Fruit fly (Drosophila melanogaster): ENCODE data around the gene TwdlG.
A peak's percentile ranks its signal among the peaks of the same experiment; 100 is the strongest.

The TwdlG gene

DNA sequence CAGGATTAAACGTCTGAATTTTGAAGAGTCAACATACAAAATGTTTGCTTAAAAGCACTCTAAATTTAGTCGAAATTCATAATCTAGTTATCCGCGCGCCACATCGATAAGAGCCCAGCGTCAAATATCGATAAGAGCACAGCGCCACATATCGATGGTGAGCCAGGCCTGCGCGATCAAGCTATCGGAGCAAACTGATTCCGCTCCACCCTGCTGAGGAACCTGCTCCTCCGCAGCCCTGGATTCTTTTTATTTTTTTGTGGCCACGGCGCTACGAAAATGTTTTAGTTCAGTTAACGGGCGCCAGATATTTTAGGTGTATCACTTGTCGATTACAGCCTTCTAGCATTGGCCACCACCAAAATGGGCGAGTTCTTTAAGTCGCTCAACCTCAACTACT, 30.4 kb downstream of the TwdlG start (continued):
- TF ChIP-seq Spps (tag; optimal IDR thresholded peaks at IDR 0.05) (no peak), Bgb (GFP tag; IDR thresholded peaks at IDR 0.05; ENCODE audit: partially characterized antibody) (peak; percentile 100), gcm2 (GFP tag; optimal IDR thresholded peaks at IDR 0.05) (no peak), CG4360 (GFP tag; IDR thresholded peaks at IDR 0.05) (no peak), CG7786 (GFP tag; optimal IDR thresholded peaks at IDR 0.05) (peak; percentile 36), CG6854 (GFP tag; optimal IDR thresholded peaks at IDR 0.05) (no peak), CG4730 (GFP tag; IDR thresholded peaks at IDR 0.05) (no peak), dimm (GFP tag; IDR thresholded peaks at IDR 0.05) (no peak), Camta (GFP tag; optimal IDR thresholded peaks at IDR 0.05) (peak; percentile 14), CG8281 (tag; optimal IDR thresholded peaks at IDR 0.05) (no peak), gem (tag; optimal IDR thresholded peaks at IDR 0.05) (no peak), CG15011 (GFP tag; optimal IDR thresholded peaks at IDR 0.05) (no peak), chn (GFP tag; optimal IDR thresholded peaks at IDR 0.05) (peak; percentile 25), nom (GFP tag; optimal IDR thresholded peaks at IDR 0.05) (no peak), fd3F (GFP tag; optimal IDR thresholded peaks at IDR 0.05) (no peak), CG9215 (GFP tag; IDR thresholded peaks at IDR 0.05) (no peak), HmgD (GFP tag; optimal IDR thresholded peaks at IDR 0.05) (peak; percentile 86), CG13123 (GFP tag; optimal IDR thresholded peaks at IDR 0.05) (no peak), Atf3 (GFP tag; optimal IDR thresholded peaks at IDR 0.05) (no peak), Mad (GFP tag; optimal IDR thresholded peaks at IDR 0.05) (peak; percentile 31), Fer3 (tag; optimal IDR thresholded peaks at IDR 0.05) (peak; percentile 39), CG6654 (GFP tag; optimal IDR thresholded peaks at IDR 0.05) (no peak), NfI (GFP tag; optimal IDR thresholded peaks at IDR 0.05) (no peak), CG31388 (GFP tag; optimal IDR thresholded peaks at IDR 0.05) (no peak), ab (GFP tag; optimal IDR thresholded peaks at IDR 0.05) (no peak), Myb (GFP tag; optimal IDR thresholded peaks at IDR 0.05) (peak; percentile 65), CG30403 (GFP tag; optimal IDR thresholded peaks at IDR 0.05) (peak; percentile 25), nmo (GFP tag; optimal IDR thresholded peaks at IDR 0.05) (peak; percentile 53), MBD-R2 (GFP tag; IDR thresholded peaks at IDR 0.05) (peak; percentile 93), Mes4 (GFP tag; optimal IDR thresholded peaks at IDR 0.05) (peak; percentile 32), NK7.1 (GFP tag; optimal IDR thresholded peaks at IDR 0.05) (peak; percentile 18), Bdp1 (GFP tag; optimal IDR thresholded peaks at IDR 0.05) (no peak), HmgZ (tag; optimal IDR thresholded peaks at IDR 0.05) (peak; percentile 74), CG2202 (tag; optimal IDR thresholded peaks at IDR 0.05) (no peak), bbx (GFP tag; IDR thresholded peaks at IDR 0.05; ENCODE audit: partially characterized antibody) (peak; percentile 99), CG17829 (tag; optimal IDR thresholded peaks at IDR 0.05) (peak; percentile 70), fd96Cb (tag; optimal IDR thresholded peaks at IDR 0.05) (no peak), CG17568 (GFP tag; optimal IDR thresholded peaks at IDR 0.05) (no peak), Adf1 (GFP tag; IDR thresholded peaks at IDR 0.05) (peak; percentile 56), Dip3 (GFP tag; optimal IDR thresholded peaks at IDR 0.05) (peak; percentile 30), Sox102F (GFP tag; optimal IDR thresholded peaks at IDR 0.05) (no peak), org-1 (GFP tag; optimal IDR thresholded peaks at IDR 0.05) (no peak), CG18011 (GFP tag; optimal IDR thresholded peaks at IDR 0.05) (peak; percentile 20), ato (GFP tag; IDR thresholded peaks at IDR 0.05; ENCODE audit: partially characterized antibody) (peak; percentile 97), CG33213 (GFP tag; optimal IDR thresholded peaks at IDR 0.05) (peak; percentile 84), CG2875 (GFP tag; optimal IDR thresholded peaks at IDR 0.05) (no peak), emc (GFP tag; optimal IDR thresholded peaks at IDR 0.05) (peak; percentile 30), CG13296 (GFP tag; optimal IDR thresholded peaks at IDR 0.05) (no peak), CG16863 (GFP tag; optimal IDR thresholded peaks at IDR 0.05) (no peak), Oli (tag; optimal IDR thresholded peaks at IDR 0.05) (no peak), CG7963 (GFP tag; IDR thresholded peaks at IDR 0.05; ENCODE audit: partially characterized antibody) (peak; percentile 97)

All from whole organism, embryonic.